Fruit fly (Drosophila melanogaster): ENCODE measurements around the gene CG7084.

CG7084 gene

DNA sequence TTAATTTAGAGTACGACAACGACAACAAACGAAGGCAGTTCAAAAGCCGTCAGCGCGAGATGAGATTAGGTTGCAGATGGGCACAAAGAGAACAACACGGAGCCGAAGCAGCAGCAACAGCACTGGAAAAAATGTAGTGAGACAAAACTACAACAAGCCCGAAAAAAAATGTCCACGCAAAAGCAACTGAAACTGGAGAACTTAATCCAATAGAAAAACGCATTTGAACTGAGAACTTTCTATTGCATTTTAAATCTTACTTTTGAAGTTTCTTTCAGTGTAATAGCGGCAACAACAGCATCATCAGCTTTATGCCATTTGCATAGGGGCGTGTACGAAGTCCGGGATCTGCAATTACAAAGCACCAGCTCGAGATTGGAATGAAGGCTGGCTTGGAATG lies 40.9 kb downstream of the CG7084 start:
- TF ChIP-seq CG17801 (GFP tag; optimal IDR thresholded peaks at IDR 0.05; ENCODE audit: partially characterized antibody) = no peak

dm6 chr3R:22340207-22340606 lies 41.6 kb downstream of the CG7084 start, which contains the start of gene CG5388:
Gene CG5388 (minus strand): TSS chr3R:22340307.
- TF ChIP-seq CG17801 (GFP tag; optimal IDR thresholded peaks at IDR 0.05; ENCODE audit: partially characterized antibody) = no peak

DNA sequence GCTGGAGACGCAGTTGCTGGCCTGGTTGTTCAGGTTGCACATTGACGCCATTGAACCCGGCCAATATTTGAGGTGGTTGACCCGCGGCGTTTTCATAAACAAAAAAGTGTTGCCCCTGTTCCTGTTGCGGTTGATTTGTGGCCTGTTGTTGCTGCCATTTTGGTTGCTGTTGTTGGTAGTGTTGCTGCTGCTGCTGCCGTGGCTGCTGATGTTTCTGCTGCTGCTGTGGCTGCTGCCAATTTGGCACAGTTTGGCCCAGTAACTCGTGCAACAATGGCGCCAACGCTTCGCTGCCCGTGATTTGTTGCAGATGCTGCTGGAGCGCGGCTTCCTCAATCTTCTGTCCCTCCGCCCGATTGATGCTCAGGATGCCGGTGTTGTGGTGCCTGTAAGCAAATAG lies 43.0 kb downstream of the CG7084 start:
- no peak for TF ChIP-seq CG17801 (GFP tag; optimal IDR thresholded peaks at IDR 0.05; ENCODE audit: partially characterized antibody)

dm6 chr3R:22342151-22342550 lies 43.5 kb downstream of the CG7084 start, which contains the start of gene CG5386:
Gene CG5386 (minus strand): TSS chr3R:22342251.
- TF ChIP-seq CG17801 (GFP tag; optimal IDR thresholded peaks at IDR 0.05; ENCODE audit: partially characterized antibody) = no peak

dm6 chr3R:22342708-22343107 lies 44.1 kb downstream of the CG7084 start:
- TF ChIP-seq CG17801 (GFP tag; optimal IDR thresholded peaks at IDR 0.05; ENCODE audit: partially characterized antibody) = no peak

- no peak for TF ChIP-seq CG17801 (GFP tag; optimal IDR thresholded peaks at IDR 0.05; ENCODE audit: partially characterized antibody)
Observed at dm6 chr3R:22351396-22351795, 52.8 kb downstream of the CG7084 start, which contains the start of gene rdhB. Gene rdhB (plus strand): TSS chr3R:22351696.

All from ovary, adult (tissue).